Fruit fly (Drosophila melanogaster): ENCODE measurements around the gene Naa30B.

The Naa30B gene

DNA sequence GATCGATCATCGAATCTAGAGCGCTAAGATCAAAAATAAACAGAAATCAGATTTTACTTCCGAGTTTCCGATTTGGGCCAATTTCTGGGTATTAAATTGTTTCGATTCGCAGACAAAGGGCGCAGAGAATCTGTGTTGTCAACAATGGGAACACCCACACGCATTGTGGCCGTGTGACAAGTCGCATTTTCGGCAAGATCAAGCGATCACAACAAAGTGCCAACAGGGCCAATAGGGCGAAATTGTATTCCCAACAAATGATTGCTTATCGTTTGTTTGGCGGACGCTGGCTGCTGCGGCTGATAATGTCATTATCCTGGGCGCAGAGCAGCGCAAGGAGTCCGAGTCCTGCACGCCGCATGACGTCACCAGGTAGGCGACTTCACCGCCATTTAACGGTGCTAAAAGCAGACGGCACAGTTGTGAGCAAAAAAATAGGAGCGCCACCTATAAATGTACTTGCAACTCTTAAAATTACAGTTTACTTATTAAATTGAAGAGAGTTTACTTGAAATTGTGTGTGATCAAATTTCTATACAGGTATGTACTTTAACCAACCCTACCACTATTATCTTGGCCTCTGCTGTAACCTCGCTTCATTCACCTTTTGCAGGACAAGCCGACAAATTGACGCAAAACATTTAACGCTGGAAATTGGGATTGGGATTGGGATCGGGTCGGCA is 7.3 kb upstream of the Naa30B start (continued):
- peak; percentile 27 for TF ChIP-seq CG17385 (GFP tag; optimal IDR thresholded peaks at IDR 0.05)
- no peak for TF ChIP-seq CG13624 (GFP tag; optimal IDR thresholded peaks at IDR 0.05)
- TF ChIP-seq CG11085 (GFP tag; IDR thresholded peaks at IDR 0.05) = no peak
- no peak for TF ChIP-seq usp (GFP tag; optimal IDR thresholded peaks at IDR 0.05)
- TF ChIP-seq Dad (GFP tag; optimal IDR thresholded peaks at IDR 0.05) = peak; percentile 30
- TF ChIP-seq CG1602 (GFP tag; optimal IDR thresholded peaks at IDR 0.05) = peak; percentile 70
- TF ChIP-seq kay (GFP tag; optimal IDR thresholded peaks at IDR 0.05) = peak; percentile 15
- TF ChIP-seq CG14441 (GFP tag; IDR thresholded peaks at IDR 0.05) = peak; percentile 73
- peak; percentile 13 for TF ChIP-seq sqz (GFP tag; optimal IDR thresholded peaks at IDR 0.05)
- no peak for TF ChIP-seq CG15601 (tag; optimal IDR thresholded peaks at IDR 0.05)
- no peak for TF ChIP-seq CG10654 (GFP tag; optimal IDR thresholded peaks at IDR 0.05)
- peak; percentile 44; the same call in 1 of the 3 replicates for TF ChIP-seq ase (GFP tag; IDR thresholded peaks at IDR 0.05)
- no peak for TF ChIP-seq jigr1 (GFP tag; IDR thresholded peaks at IDR 0.05)
- TF ChIP-seq Spps (tag; optimal IDR thresholded peaks at IDR 0.05) = peak; percentile 34
- peak; percentile 62 for TF ChIP-seq slbo (GFP tag; IDR thresholded peaks at IDR 0.05)
- peak; percentile 40; the same call in 2 of the 4 replicates for TF ChIP-seq Gug (GFP tag; IDR thresholded peaks at IDR 0.05)
- no peak for TF ChIP-seq sr (GFP tag; IDR thresholded peaks at IDR 0.05)
- TF ChIP-seq dmrt11E (tag; optimal IDR thresholded peaks at IDR 0.05) = peak; percentile 90
- no peak for TF ChIP-seq emc (GFP tag; optimal IDR thresholded peaks at IDR 0.05)
- peak; percentile 66 for TF ChIP-seq CG4424 (GFP tag; optimal IDR thresholded peaks at IDR 0.05)
- TF ChIP-seq lmd (GFP tag; IDR thresholded peaks at IDR 0.05) = peak; percentile 62
- TF ChIP-seq CG11560 (tag; IDR thresholded peaks at IDR 0.05) = no peak
- peak; percentile 44 for TF ChIP-seq CG10267 (tag; optimal IDR thresholded peaks at IDR 0.05)
- TF ChIP-seq CG1529 (GFP tag; optimal IDR thresholded peaks at IDR 0.05) = peak; percentile 27
- peak; percentile 85 for TF ChIP-seq CG8924 (tag; optimal IDR thresholded peaks at IDR 0.05)
- TF ChIP-seq CG2120 (GFP tag; optimal IDR thresholded peaks at IDR 0.05) = no peak
- TF ChIP-seq Lim3 (GFP tag; IDR thresholded peaks at IDR 0.05) = no peak
- no peak for TF ChIP-seq cato (GFP tag; optimal IDR thresholded peaks at IDR 0.05; ENCODE audit: borderline replicate concordance)
- no peak for TF ChIP-seq corto (GFP tag; optimal IDR thresholded peaks at IDR 0.05)
- peak; percentile 38 for TF ChIP-seq CG13424 (tag; optimal IDR thresholded peaks at IDR 0.05)
- TF ChIP-seq CG11398 (GFP tag; optimal IDR thresholded peaks at IDR 0.05) = peak; percentile 59
- no peak for TF ChIP-seq PHDP (tag; optimal IDR thresholded peaks at IDR 0.05)
- TF ChIP-seq CG5953 (GFP tag; IDR thresholded peaks at IDR 0.05) = no peak
- peak; percentile 69 for TF ChIP-seq phol (tag; optimal IDR thresholded peaks at IDR 0.05)
- no peak for TF ChIP-seq sc (optimal IDR thresholded peaks at IDR 0.05)
- TF ChIP-seq sc (GFP tag; optimal IDR thresholded peaks at IDR 0.05) = peak; percentile 47
- TF ChIP-seq eyg (GFP tag; optimal IDR thresholded peaks at IDR 0.05) = no peak
- TF ChIP-seq CG10147 (GFP tag; optimal IDR thresholded peaks at IDR 0.05) = no peak
- no peak for TF ChIP-seq CG13894 (tag; optimal IDR thresholded peaks at IDR 0.05)
- TF ChIP-seq esg (GFP tag; conservative IDR thresholded peaks at IDR 0.05) = peak; percentile 39; the same call in 1 of the 2 replicates
- no peak for TF ChIP-seq CG4707 (GFP tag; optimal IDR thresholded peaks at IDR 0.05)
- no peak for TF ChIP-seq ERR (GFP tag; optimal IDR thresholded peaks at IDR 0.05)
- peak; percentile 17 for TF ChIP-seq odd (GFP tag; optimal IDR thresholded peaks at IDR 0.05)
- TF ChIP-seq MTF-1 (GFP tag; optimal IDR thresholded peaks at IDR 0.05; ENCODE audit: borderline replicate concordance) = no peak
- peak; percentile 20 for TF ChIP-seq nerfin-1 (tag; optimal IDR thresholded peaks at IDR 0.05)
- TF ChIP-seq CG30020 (tag; optimal IDR thresholded peaks at IDR 0.05) = no peak
- no peak for TF ChIP-seq Dref (GFP tag; IDR thresholded peaks at IDR 0.05)
- peak; percentile 25 for TF ChIP-seq CG15269 (tag; optimal IDR thresholded peaks at IDR 0.05)
- TF ChIP-seq Hmr (GFP tag; optimal IDR thresholded peaks at IDR 0.05) = no peak
- no peak for TF ChIP-seq CG13287 (GFP tag; IDR thresholded peaks at IDR 0.05; ENCODE audit: partially characterized antibody)

All from whole organism, embryonic.